Fruit fly (Drosophila melanogaster) whole organism, wandering third instar larva: ENCODE data around the gene side-III.

ENCODE experiments used
- CG32264 ChIP-seq: fragments of 200-800 bp; sonication (Bioruptor generic); optimal IDR thresholded peaks from 2 replicates; lab custom pipeline; 2016; ENCODE audit warnings: missing biosample characterization, missing genetic modification characterization
- Dfd ChIP-seq: fragments of >200 bp; optimal IDR thresholded peaks from 2 replicates; lab custom pipeline; 2017; ENCODE audit warnings: missing biosample characterization, missing genetic modification characterization
- GATAd ChIP-seq: sonication (Bioruptor generic); optimal IDR thresholded peaks from 2 replicates; lab custom pipeline; 2016; ENCODE audit warnings: missing biosample characterization, missing genetic modification characterization
- Mio ChIP-seq: sonication (Bioruptor generic); optimal IDR thresholded peaks from 2 replicates; lab custom pipeline; 2016; ENCODE audit warnings: missing biosample characterization, missing genetic modification characterization
- Myc ChIP-seq: fragments of >200 bp; optimal IDR thresholded peaks from 2 replicates; lab custom pipeline; 2017
- OdsH ChIP-seq: fragments of 200-800 bp; sonication (Bioruptor generic); optimal IDR thresholded peaks from 2 replicates; lab custom pipeline; 2016; ENCODE audit warnings: missing biosample characterization, mild to moderate bottlenecking, missing genetic modification characterization
- br ChIP-seq: fragments of 200-800 bp; sonication (Bioruptor generic); optimal IDR thresholded peaks from 2 replicates; lab custom pipeline; 2016; ENCODE audit warnings: missing biosample characterization, missing genetic modification characterization
- dsf ChIP-seq: sonication (Bioruptor generic); optimal IDR thresholded peaks from 2 replicates; lab custom pipeline; 2016; ENCODE audit warnings: missing biosample characterization, missing genetic modification characterization, borderline replicate concordance
- ey ChIP-seq: fragments of 200-800 bp; sonication (Bioruptor generic); optimal IDR thresholded peaks from 2 replicates; lab custom pipeline; 2016; ENCODE audit warnings: missing biosample characterization, missing genetic modification characterization
- h ChIP-seq: fragments of 200-800 bp; sonication (Bioruptor generic); optimal IDR thresholded peaks from 3 replicates; lab custom pipeline; 2016; ENCODE audit warnings: missing biosample characterization, mild to moderate bottlenecking, missing genetic modification characterization
- lola ChIP-seq: fragments of >200 bp; optimal IDR thresholded peaks from 2 replicates; lab custom pipeline; 2017; ENCODE audit warnings: missing biosample characterization, missing genetic modification characterization
- pan ChIP-seq: fragments of >200 bp; optimal IDR thresholded peaks from 2 replicates; lab custom pipeline; 2017
- psq ChIP-seq: fragments of 200-800 bp; sonication (Bioruptor generic); optimal IDR thresholded peaks from 3 replicates; lab custom pipeline; 2017; ENCODE audit warnings: missing biosample characterization, mild to moderate bottlenecking, missing genetic modification characterization, moderate library complexity
- usp ChIP-seq: fragments of >200 bp; optimal IDR thresholded peaks from 2 replicates; lab custom pipeline; 2017; ENCODE audit warnings: missing biosample characterization, missing genetic modification characterization

- no peak for TF ChIP-seq lola (GFP tag; lab: Kevin White, UChicago)
- TF ChIP-seq psq (GFP tag; lab: Kevin White, UChicago), result no peak
- no peak for TF ChIP-seq h
- TF ChIP-seq Mio (GFP tag; lab: Kevin White, UChicago), result no peak
- no peak for TF ChIP-seq CG32264
- no peak for TF ChIP-seq br (GFP tag; lab: Kevin White, UChicago)
- TF ChIP-seq dsf (GFP tag; lab: Kevin White, UChicago), result no peak
- TF ChIP-seq Myc (lab: Kevin White, UChicago), result no peak
- no peak for TF ChIP-seq usp (GFP tag; lab: Kevin White, UChicago)
- TF ChIP-seq Dfd (GFP tag; lab: Kevin White, UChicago), result no peak
- TF ChIP-seq OdsH (GFP tag; lab: Kevin White, UChicago), result no peak
- TF ChIP-seq GATAd, result no peak
- TF ChIP-seq pan (lab: Kevin White, UChicago), result no peak
- no peak for TF ChIP-seq ey (GFP tag; lab: Kevin White, UChicago)
These were observed 47.2 kb upstream of the side-III start for dm6 chr3R:6006595-6006994.
